Worm (Caenorhabditis elegans): ENCODE data around the gene B0244.4.

ce11 chrIII:5747185-5747584 is at the start of gene B0244.4:
- TF ChIP-seq him-1 (tag; optimal IDR thresholded peaks at IDR 0.05): no peak
- TF ChIP-seq W03F9.2 (tag; optimal IDR thresholded peaks at IDR 0.05): no peak
- TF ChIP-seq dao-5 (tag; optimal IDR thresholded peaks at IDR 0.05): no peak
